Worm (Caenorhabditis elegans) whole organism, mixed stage, embryonic: ENCODE results near the gene M162.7.

ENCODE experiments used
- bed-3 ChIP-seq: fragments of 200-800 bp; sonication (Bioruptor generic); optimal IDR thresholded peaks from 3 replicates; lab custom pipeline; 2018; ENCODE audit warnings: mild to moderate bottlenecking, missing genetic modification characterization, moderate library complexity, missing compliant biosample characterization
- ceh-39 ChIP-seq: fragments of 150-350 bp; optimal IDR thresholded peaks from 2 replicates; lab custom pipeline; 2014; ENCODE audit warnings: missing biosample characterization, missing genetic modification characterization
- elt-3 ChIP-seq: fragments of 150-350 bp; optimal IDR thresholded peaks from 2 replicates; lab custom pipeline; 2014; ENCODE audit warnings: missing biosample characterization, missing genetic modification characterization
- lin-13 ChIP-seq: fragments of 150-350 bp; optimal IDR thresholded peaks from 2 replicates; lab custom pipeline; 2014; ENCODE audit warnings: missing biosample characterization, missing genetic modification characterization
- mep-1 ChIP-seq: fragments of 150-350 bp; optimal IDR thresholded peaks from 2 replicates; lab custom pipeline; 2017; ENCODE audit warnings: missing biosample characterization, missing genetic modification reagents, missing genetic modification characterization, inconsistent platforms
- nhr-237 ChIP-seq: fragments of 150-350 bp; optimal IDR thresholded peaks from 2 replicates; lab custom pipeline; 2014; ENCODE audit warnings: missing biosample characterization, missing genetic modification characterization
- nhr-28 ChIP-seq: fragments of 150-350 bp; optimal IDR thresholded peaks from 2 replicates; lab custom pipeline; 2014; ENCODE audit warnings: missing biosample characterization, missing genetic modification characterization
- nhr-76 ChIP-seq: sonication (generic microtip); optimal IDR thresholded peaks from 2 replicates; lab custom pipeline; 2017; ENCODE audit warnings: missing biosample characterization, missing genetic modification characterization
- snpc-4 ChIP-seq: fragments of 150-350 bp; optimal IDR thresholded peaks from 2 replicates; lab custom pipeline; 2014; ENCODE audit warnings: missing biosample characterization, missing genetic modification characterization
- sptf-1 ChIP-seq: sonication (generic microtip); optimal IDR thresholded peaks from 2 replicates; lab custom pipeline; 2017; ENCODE audit warnings: mild to moderate bottlenecking, missing genetic modification characterization, moderate library complexity, missing compliant biosample characterization
- zip-8 ChIP-seq: fragments of 150-350 bp; optimal IDR thresholded peaks from 2 replicates; lab custom pipeline; 2014; ENCODE audit warnings: missing biosample characterization, missing genetic modification characterization

ce11 chrV:19822093-19822492 is 27.3 kb upstream of the M162.7 start, which contains the start of gene Y116F11B.17:
- TF ChIP-seq snpc-4: no peak
- TF ChIP-seq elt-3 (tag; lab: Kevin White, UChicago): no peak
- no peak for TF ChIP-seq zip-8
- TF ChIP-seq nhr-76 (tag; lab: Kevin White, UChicago): no peak
- TF ChIP-seq bed-3 (GFP tag; lab: Kevin White, UChicago): no peak
- no peak for TF ChIP-seq lin-13 (tag; lab: Kevin White, UChicago)
- TF ChIP-seq sptf-1: no peak
- TF ChIP-seq ceh-39: no peak
- TF ChIP-seq nhr-28: no peak
- no peak for TF ChIP-seq mep-1 (tag; lab: Kevin White, UChicago)
- no peak for TF ChIP-seq nhr-237
